Worm (Caenorhabditis elegans): ENCODE data around the gene T10C6.16.

Gene T10C6.16

DNA sequence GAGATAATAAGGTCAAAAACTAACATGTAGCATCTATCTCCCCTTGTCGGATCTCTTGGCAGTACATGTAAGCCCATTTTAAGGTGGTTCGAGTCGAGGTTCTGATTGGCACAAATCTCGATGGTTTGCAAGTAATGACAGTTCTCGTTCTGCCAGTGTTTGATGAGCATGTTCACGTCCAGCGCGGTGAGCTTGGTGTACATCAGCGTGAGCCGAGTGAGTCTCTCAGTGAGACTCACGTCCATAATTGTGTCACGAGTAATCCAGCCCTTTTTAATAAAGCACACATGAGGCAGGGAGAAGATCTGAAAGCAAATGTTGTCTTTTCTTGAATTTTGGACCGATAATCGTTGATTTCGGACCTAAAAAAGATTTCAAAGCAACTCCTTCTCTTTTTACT lies at the start of gene T10C6.16:
T10C6.16 (minus strand) TSS at position 245 of the 400 bp plus-strand sequence.
- TF ChIP-seq him-1 (tag; optimal IDR thresholded peaks at IDR 0.05) (no peak), dao-5 (tag; optimal IDR thresholded peaks at IDR 0.05) (no peak)

DNA sequence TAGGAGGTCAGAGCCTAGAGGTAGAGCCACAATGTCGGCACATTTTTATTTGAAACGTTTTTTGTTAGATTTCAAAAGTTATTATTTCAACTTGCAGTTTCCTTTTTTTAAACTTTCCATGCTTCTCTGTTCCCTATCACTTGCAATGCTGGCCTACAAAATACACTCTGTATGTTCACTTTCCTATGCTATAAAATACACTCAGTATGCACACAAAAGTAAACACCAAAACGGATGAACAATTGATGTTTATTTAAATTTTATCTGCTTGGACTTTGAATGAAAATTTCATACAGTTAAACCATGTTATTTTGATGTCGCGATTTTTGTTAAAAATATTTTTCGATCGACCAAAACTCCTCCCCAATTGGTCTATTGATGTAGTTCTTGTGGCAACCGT lies 47.9 kb upstream of the T10C6.16 start:
- TF ChIP-seq dao-5 (tag; optimal IDR thresholded peaks at IDR 0.05): no peak
- no peak for TF ChIP-seq him-1 (tag; optimal IDR thresholded peaks at IDR 0.05)
- no peak for TF ChIP-seq W03F9.2 (tag; optimal IDR thresholded peaks at IDR 0.05)

DNA sequence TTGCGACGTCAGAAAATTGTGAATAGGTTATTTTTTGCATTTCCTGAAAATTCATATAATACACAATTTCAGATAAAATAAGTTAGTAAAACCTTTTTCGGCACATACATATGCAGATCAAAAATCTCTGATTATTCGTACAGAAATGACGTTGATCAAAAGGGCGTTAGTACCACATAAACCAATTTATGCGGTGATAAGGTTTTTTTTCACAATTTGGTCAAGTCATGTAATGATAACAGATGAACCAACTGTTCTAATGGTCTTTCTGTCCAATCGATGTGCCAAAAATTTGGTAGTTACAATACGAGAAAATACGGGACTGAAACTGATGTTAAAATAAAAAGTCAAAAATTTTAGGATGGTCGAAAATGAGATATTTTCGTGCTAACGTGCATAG lies 47.2 kb upstream of the T10C6.16 start:
- no peak for TF ChIP-seq dao-5 (tag; optimal IDR thresholded peaks at IDR 0.05)
- TF ChIP-seq him-1 (tag; optimal IDR thresholded peaks at IDR 0.05): no peak
- no peak for TF ChIP-seq W03F9.2 (tag; optimal IDR thresholded peaks at IDR 0.05)

DNA sequence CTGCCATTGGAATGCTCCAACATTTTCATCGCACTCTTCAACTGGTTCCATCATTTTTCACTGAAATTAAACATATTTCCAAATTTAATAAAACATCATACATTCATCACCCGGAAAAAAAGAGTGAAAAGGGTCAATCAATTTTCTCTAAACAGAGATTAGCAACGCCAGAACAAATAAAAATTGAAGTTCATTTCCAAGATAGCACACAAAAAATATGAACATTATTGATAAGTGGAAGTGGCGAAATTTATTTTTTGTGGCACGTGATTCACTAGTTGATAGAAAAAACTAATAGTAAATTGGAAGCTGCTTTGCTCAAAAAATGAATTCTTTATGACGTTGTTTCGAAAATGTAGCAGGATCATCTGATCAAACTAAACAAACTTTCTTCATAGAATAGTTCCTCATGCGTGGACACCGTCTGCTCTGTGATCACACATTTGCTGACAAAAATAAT lies 42.5 kb upstream of the T10C6.16 start, which contains the start of the genes F14H3.12 and srj-29:
F14H3.12 (minus strand) TSS at position 74 of the 460 bp plus-strand sequence.
srj-29 (plus strand) TSS at position 410 of the 460 bp plus-strand sequence.
- TF ChIP-seq him-1 (tag; optimal IDR thresholded peaks at IDR 0.05) (no peak), W03F9.2 (tag; optimal IDR thresholded peaks at IDR 0.05) (no peak), dao-5 (tag; optimal IDR thresholded peaks at IDR 0.05) (no peak)

DNA sequence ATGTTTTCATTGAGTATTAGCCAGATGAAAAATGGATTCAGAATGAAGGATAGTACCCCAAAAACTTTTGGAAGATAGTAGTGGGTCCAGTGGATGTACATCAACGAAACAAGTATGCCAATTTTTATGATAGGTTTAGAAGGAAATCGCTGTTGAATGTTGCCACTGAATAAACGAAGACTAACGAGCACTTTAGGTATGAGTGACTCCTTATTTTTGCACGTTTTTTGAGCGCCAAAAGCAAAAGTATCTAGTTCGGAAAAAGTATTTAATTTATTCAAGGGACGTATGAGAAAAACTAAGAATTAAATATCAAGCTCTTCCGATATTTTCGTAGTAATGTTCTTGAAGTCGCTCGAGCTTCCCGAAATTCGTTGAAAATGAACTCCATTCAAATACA lies 41.1 kb upstream of the T10C6.16 start, which contains the start of gene srj-10:
srj-10 (minus strand) TSS at position 101 of the 400 bp plus-strand sequence.
- TF ChIP-seq him-1 (tag; optimal IDR thresholded peaks at IDR 0.05) (no peak), W03F9.2 (tag; optimal IDR thresholded peaks at IDR 0.05) (no peak), dao-5 (tag; optimal IDR thresholded peaks at IDR 0.05) (no peak)

DNA sequence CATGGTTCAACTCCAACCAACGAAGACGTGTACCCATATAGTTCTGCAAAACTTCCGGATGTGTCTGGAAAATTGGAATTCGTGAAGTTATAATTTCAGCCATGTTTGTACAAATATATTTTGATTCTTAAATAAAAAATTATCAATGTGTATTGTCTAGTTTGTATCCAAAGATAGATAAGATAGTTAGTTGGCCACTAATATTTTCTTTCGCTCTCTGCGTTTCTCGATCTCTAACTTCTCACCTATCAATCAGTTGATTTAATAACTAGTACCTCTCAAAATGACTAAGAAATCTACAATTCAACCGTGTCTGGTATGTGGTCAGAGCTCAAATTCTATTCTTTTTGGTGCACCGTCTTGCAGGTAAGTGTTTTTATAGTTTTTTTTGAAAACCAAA lies 38.4 kb upstream of the T10C6.16 start, which contains the start of gene nhr-176:
nhr-176 (plus strand) TSS at position 159 of the 400 bp plus-strand sequence.
- TF ChIP-seq him-1 (tag; optimal IDR thresholded peaks at IDR 0.05) (no peak), dao-5 (tag; optimal IDR thresholded peaks at IDR 0.05) (no peak)

DNA sequence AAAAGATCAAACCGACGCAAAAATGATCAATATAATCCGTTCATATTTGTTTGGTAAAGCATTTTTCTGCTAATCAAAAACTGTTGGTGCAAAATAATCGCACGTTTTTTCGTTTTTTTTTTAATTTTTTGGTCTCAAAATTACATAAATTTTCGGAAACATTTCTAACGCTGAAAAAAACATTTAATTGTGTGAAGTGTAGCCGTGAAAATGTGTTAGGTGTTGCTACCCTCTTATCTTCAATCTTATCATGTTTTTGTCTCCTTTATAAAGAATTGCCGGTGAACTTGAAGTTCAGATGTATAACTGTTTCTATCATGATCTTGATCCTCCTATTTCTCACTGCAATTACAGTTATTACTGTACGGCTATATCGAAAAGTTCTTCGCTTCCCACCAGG lies 36.1 kb upstream of the T10C6.16 start, which contains the start of gene cyp-35D1:
cyp-35D1 (plus strand) TSS at position 301 of the 400 bp plus-strand sequence.
- TF ChIP-seq W03F9.2 (tag; optimal IDR thresholded peaks at IDR 0.05) (no peak), him-1 (tag; optimal IDR thresholded peaks at IDR 0.05) (no peak), dao-5 (tag; optimal IDR thresholded peaks at IDR 0.05) (no peak)

DNA sequence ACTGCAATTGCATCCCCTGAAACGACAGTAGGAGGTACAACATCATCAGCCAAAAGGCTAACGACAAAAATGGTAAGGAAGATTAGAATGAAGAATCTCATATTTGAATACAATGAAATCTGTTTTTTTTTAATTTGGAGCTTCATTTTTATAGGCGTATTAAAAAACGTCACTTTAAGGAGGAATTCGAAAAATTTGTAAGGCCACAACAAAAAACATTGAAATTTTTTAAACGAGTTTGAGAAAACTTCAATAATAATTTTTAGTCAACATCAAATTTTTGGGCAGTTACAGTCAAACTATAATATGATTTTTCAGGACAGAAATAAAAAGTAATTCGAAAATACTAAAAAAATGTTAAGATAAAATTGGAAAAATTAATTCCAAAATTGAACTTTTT lies 30.0 kb upstream of the T10C6.16 start, which contains the start of gene F14H3.14:
F14H3.14 (minus strand) TSS at position 101 of the 400 bp plus-strand sequence.
- TF ChIP-seq W03F9.2 (tag; optimal IDR thresholded peaks at IDR 0.05) (no peak), him-1 (tag; optimal IDR thresholded peaks at IDR 0.05) (no peak), dao-5 (tag; optimal IDR thresholded peaks at IDR 0.05) (no peak)

DNA sequence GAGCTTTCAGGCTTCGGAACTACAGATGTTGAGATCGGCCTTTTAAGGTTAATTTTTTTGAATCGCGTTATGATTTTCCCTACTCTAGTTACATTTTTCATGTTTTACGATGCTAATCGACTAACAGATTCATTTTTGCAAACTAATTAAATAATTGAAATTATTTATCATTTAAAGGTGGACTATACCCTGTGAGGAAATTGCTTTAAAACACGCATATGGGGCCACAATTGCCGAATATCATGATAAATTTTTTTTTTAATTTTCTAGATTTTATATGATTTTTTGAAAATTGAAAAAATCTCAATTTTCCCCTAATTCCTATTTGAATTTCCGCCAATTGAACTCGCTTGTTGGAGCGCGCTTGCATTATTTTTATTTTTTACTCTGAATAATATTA lies 29.2 kb upstream of the T10C6.16 start, which contains the start of gene fbxa-100:
fbxa-100 (minus strand) TSS at position 101 of the 400 bp plus-strand sequence.
- no peak for TF ChIP-seq dao-5 (tag; optimal IDR thresholded peaks at IDR 0.05)
- TF ChIP-seq W03F9.2 (tag; optimal IDR thresholded peaks at IDR 0.05): no peak
- no peak for TF ChIP-seq him-1 (tag; optimal IDR thresholded peaks at IDR 0.05)

DNA sequence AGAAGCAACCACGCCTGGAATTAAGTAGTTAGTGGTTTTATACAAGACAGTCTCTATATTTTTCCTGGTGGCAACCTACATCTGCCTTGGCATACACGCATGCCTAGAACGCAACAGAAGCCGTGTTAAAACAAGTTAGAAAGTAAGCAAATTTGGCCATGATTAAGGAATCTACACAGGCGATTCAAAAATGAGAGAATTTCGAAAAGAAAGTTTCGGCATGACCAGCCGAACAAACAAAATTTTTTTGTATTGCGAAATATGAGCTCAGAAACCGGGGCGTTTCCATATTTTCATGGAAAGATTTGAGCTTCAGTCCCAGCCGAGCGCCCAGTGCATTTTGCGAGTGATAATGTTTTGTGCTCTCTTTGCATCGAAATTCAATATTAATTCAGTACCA lies 27.3 kb upstream of the T10C6.16 start, which contains the start of gene F14H3.15:
F14H3.15 (minus strand) TSS at position 101 of the 400 bp plus-strand sequence.
- no peak for TF ChIP-seq him-1 (tag; optimal IDR thresholded peaks at IDR 0.05)
- no peak for TF ChIP-seq W03F9.2 (tag; optimal IDR thresholded peaks at IDR 0.05)

DNA sequence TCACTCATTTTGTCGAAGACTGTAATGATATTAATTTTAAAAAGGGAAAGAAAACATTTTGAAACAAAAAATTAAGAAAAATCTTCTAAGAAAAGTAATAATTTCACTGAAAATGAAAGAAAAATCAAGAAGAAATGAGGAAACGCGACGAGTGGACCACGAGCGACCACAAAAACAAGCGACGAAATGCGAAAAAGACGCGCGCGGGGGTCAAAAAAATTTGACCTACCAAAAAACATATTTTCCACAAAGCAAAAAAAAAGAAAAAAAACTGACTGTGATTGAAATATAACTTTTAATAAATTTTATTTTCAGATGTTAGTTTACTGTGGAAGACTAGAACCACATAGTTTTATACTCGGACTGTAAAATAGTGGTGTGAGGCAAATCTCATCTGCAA lies 26.1 kb upstream of the T10C6.16 start, which contains the start of gene F14H3.6:
F14H3.6 (minus strand) TSS at position 22 of the 400 bp plus-strand sequence.
- TF ChIP-seq W03F9.2 (tag; optimal IDR thresholded peaks at IDR 0.05) (no peak), him-1 (tag; optimal IDR thresholded peaks at IDR 0.05) (no peak)

DNA sequence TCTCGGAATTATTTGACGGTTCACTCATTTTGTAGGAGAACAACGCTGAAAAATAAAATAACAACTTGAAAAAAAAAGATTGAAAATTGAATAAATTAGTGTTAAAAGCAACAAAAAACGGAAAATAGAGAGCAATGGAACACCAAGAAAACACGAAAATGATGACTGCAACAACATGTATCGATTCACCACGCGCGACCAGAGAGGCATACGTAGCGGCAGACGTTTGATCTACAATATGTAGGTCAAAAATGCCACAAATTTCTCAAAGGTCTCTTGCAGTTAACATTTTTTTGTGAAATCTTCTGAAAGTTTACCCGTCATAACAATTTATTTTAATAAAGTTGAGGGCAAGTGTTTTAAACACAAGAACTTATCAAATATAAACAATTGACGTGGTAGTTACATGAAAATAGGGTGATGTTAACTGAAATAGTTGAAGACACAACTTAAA lies 24.2 kb upstream of the T10C6.16 start, which contains the start of gene F14H3.5:
F14H3.5 (minus strand) TSS at position 51 of the 454 bp plus-strand sequence.
- TF ChIP-seq him-1 (tag; optimal IDR thresholded peaks at IDR 0.05) (no peak), dao-5 (tag; optimal IDR thresholded peaks at IDR 0.05) (no peak), W03F9.2 (tag; optimal IDR thresholded peaks at IDR 0.05) (no peak)

DNA sequence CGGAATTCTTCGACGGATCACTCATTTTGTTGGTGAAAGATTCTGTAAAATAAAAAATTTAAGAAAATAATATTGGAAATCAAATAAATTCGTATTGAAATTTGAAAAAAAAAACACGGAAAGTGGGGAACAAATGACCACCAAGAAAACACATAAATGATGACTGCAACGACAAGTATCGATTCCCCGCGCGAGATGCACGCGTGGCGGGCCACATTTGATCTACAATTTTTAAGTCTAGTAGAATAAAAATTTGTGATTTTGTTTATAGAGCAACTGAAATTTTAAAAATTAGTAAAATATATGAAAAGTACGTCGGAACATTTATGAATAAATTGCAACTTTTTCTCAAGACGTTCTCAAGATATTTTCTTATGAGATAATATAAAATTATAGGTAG lies 22.2 kb upstream of the T10C6.16 start, which contains the start of gene F14H3.4:
F14H3.4 (minus strand) TSS at position 42 of the 400 bp plus-strand sequence.
- TF ChIP-seq him-1 (tag; optimal IDR thresholded peaks at IDR 0.05): no peak
- no peak for TF ChIP-seq dao-5 (tag; optimal IDR thresholded peaks at IDR 0.05)
- no peak for TF ChIP-seq W03F9.2 (tag; optimal IDR thresholded peaks at IDR 0.05)

DNA sequence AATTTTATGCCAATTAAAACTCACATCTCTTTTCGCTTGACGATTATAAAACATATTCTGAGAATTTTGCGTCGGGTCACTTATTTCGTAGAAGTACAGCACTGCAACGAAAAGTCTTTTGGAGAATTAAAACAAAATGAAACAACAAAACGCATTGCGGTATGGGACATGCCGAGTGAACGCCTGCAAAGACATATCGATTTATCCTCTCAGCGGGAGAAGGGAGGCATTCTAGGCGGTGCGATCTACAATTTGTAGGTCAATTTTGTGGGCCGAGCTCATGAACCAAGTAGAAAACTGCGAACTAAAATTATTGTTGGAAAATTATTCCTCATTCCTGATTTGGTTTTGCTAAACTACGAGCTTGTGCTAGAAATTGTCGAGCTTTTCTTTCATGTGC lies 20.6 kb upstream of the T10C6.16 start, which contains the start of gene F14H3.3:
F14H3.3 (minus strand) TSS at position 101 of the 400 bp plus-strand sequence.
- TF ChIP-seq dao-5 (tag; optimal IDR thresholded peaks at IDR 0.05): no peak

DNA sequence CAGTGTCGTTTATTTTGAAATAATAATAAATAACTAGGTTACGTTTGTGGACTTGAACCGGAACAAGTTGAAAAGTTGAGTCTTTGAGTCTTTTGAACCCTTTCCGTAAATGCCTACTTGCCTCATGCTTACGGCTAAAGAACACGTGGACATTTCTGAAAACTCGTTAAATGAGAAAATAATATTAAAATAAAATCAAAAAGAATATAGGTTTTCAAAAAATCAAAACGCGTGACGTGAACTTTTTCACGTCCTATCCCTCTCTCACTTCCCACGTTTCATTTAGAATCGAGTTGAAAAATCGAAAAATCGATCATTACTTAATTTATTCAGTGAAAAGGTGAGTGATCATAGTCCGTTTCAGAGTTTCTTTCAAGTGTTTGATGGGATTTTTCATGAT lies 16.4 kb upstream of the T10C6.16 start, which contains the start of gene best-12:
best-12 (plus strand) TSS at position 301 of the 400 bp plus-strand sequence.
- no peak for TF ChIP-seq dao-5 (tag; optimal IDR thresholded peaks at IDR 0.05)
- no peak for TF ChIP-seq him-1 (tag; optimal IDR thresholded peaks at IDR 0.05)
- no peak for TF ChIP-seq W03F9.2 (tag; optimal IDR thresholded peaks at IDR 0.05)

All from whole organism, L4/young adult.